Worm (Caenorhabditis elegans): Measurements from ENCODE around the gene dgat-2.

Gene dgat-2

DNA sequence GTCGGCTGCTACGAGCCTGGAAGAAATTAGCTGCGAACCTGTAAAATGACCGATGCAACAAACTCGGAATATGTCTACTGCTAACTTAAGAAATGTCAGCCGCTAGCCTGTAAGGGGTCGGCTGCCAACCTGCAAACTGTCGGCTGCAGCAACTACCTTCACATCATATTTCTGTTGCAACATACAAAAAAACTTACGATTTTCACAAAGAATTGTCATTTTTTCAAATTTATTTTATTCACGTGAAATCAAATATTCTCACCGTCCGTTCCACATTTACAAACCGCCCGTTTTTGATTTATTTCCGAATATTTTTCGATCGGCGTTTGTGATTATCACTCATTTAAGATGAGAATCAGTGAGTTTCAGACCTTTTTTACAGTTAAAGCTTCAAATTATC is 39.6 kb downstream of the dgat-2 start, which contains the start of gene Y26G10.6:
Y26G10.6 (plus strand) TSS at position 301 of the 400 bp plus-strand sequence.
- TF ChIP-seq nhr-237 (tag; optimal IDR thresholded peaks at IDR 0.05) (no peak), pha-4 (tag; optimal IDR thresholded peaks at IDR 0.05) (no peak), ceh-82 (tag; optimal IDR thresholded peaks at IDR 0.05) (no peak), ceh-28 (tag; optimal IDR thresholded peaks at IDR 0.05) (no peak), nhr-77 (tag; optimal IDR thresholded peaks at IDR 0.05) (no peak), nhr-11 (tag; optimal IDR thresholded peaks at IDR 0.05) (no peak), elt-2 (tag; optimal IDR thresholded peaks at IDR 0.05) (no peak)

DNA sequence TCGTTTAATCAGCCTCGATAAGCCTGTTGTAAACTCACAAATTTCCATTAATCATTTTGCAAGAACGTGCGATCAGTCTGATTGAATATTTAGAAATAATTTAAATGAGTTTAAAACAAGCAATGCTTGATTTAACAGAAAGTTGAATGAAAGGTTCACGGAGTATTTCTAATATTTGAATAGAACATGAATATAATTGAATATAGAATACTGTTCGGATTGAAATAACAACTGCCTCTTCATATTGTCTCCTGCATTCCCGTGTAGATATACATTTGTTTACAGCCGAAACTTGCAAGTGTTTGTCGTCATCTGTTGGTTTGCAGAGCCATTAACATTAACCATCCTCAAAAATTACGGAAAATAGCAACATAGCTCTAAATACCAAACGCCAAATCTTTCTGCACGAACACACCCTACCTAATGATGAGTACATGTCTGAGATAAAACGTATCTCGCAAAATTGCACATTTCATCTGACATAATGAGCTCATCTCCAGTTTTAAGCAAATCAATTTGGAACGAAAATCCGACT is 40.7 kb downstream of the dgat-2 start, which contains the start of the genes Y26G10.5 and srh-32:
Y26G10.5 (minus strand) TSS at position 101 of the 535 bp plus-strand sequence.
srh-32 (plus strand) TSS at position 485 of the 535 bp plus-strand sequence.
- TF ChIP-seq R02D3.7 (tag; optimal IDR thresholded peaks at IDR 0.05) (no peak), mdl-1 (tag; optimal IDR thresholded peaks at IDR 0.05) (no peak), snpc-4 (tag; optimal IDR thresholded peaks at IDR 0.05) (no peak), egl-27 (tag; optimal IDR thresholded peaks at IDR 0.05) (no peak)

DNA sequence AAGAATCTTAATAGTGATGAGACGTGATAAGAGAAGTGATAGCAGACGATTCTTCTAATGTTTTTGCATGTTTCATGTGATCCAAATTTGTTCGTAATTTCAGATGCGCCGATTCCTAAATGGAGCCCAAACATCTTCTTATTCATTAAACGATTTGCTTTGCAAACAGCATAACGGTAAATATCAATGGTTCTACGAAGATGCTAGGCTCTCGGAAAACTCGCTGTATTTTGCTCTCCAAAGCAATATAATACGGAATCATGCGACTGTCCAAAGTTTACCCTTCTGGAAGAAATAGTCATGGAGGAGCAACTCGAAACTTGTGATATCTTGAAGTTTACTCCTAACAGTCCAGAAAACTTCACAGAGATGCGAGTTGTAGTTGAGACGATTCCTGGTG is 45.7 kb downstream of the dgat-2 start, which contains the start of gene W06D12.6:
W06D12.6 (plus strand) TSS at position 301 of the 400 bp plus-strand sequence.
- TF ChIP-seq snpc-4 (tag; optimal IDR thresholded peaks at IDR 0.05) = no peak
- no peak for TF ChIP-seq elt-1 (tag; optimal IDR thresholded peaks at IDR 0.05)
- TF ChIP-seq nhr-28 (tag; optimal IDR thresholded peaks at IDR 0.05) = no peak
- TF ChIP-seq pqm-1 (tag; optimal IDR thresholded peaks at IDR 0.05) = no peak
- TF ChIP-seq daf-12 (tag; optimal IDR thresholded peaks at IDR 0.05) = no peak
- TF ChIP-seq ceh-82 (tag; optimal IDR thresholded peaks at IDR 0.05) = no peak
- no peak for TF ChIP-seq nhr-237 (tag; optimal IDR thresholded peaks at IDR 0.05)
- TF ChIP-seq nhr-11 (tag; optimal IDR thresholded peaks at IDR 0.05) = no peak
- TF ChIP-seq eor-1 (tag; optimal IDR thresholded peaks at IDR 0.05) = no peak
- TF ChIP-seq ceh-28 (tag; optimal IDR thresholded peaks at IDR 0.05) = no peak

DNA sequence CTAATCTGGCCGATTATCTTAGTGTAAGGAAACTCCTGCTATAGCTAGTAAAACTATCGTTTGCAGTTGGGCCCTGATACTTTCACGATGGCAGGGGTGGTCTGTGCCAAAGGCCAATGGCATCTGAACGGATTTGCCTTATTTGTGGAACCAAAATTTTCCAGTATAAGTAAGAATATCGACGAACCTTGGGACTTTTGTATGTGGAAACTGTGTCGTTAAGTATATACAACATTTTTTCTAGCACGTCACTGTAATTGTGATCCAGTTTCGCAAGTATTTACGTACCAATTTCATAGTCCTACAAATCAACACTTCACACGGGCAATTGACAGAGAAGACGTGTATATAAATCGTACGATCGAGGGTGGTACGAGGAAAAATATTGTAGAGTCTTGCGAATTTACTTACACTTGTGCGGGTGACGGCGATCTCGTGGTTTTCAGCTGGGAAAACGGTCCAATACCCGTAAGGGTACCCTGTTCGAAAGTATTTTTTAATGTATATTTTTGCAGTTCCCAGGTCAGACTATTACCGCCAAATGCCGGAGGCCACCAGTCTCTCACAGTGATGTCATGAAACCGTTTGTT is 46.2 kb downstream of the dgat-2 start:
- TF ChIP-seq ZK546.5 (tag; optimal IDR thresholded peaks at IDR 0.05) = no peak
- TF ChIP-seq pha-4 (tag; optimal IDR thresholded peaks at IDR 0.05) = no peak
- no peak for TF ChIP-seq elt-3 (tag; optimal IDR thresholded peaks at IDR 0.05)
- TF ChIP-seq tbx-2 (tag; optimal IDR thresholded peaks at IDR 0.05) = no peak
- TF ChIP-seq lin-15B (tag; optimal IDR thresholded peaks at IDR 0.05) = no peak
- TF ChIP-seq zag-1 (tag; optimal IDR thresholded peaks at IDR 0.05) = no peak

DNA sequence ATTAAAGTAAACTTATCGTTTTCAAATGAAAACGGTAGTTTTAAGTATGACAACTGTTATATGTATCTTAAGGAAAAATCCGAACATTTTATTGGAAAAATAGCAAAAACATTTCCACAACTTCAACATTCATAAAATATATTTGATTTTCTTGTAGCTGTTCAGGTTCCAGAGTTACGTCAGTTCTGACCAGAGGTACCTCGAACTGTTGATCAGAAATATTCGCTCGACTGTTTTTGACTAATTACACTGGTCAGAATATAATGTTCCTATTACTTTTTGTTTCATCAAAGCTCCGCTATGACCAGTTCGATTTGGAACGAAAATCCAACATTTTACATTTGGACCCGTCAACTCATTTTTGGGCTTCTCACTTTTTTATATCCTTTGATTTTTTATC is 46.9 kb downstream of the dgat-2 start, which contains the start of gene srh-31:
srh-31 (plus strand) TSS at position 301 of the 400 bp plus-strand sequence.
- TF ChIP-seq snpc-4 (tag; optimal IDR thresholded peaks at IDR 0.05) (no peak), ZK546.5 (tag; optimal IDR thresholded peaks at IDR 0.05) (no peak)
